Fruit fly (Drosophila melanogaster): ENCODE results near the gene Tbh.

DNA sequence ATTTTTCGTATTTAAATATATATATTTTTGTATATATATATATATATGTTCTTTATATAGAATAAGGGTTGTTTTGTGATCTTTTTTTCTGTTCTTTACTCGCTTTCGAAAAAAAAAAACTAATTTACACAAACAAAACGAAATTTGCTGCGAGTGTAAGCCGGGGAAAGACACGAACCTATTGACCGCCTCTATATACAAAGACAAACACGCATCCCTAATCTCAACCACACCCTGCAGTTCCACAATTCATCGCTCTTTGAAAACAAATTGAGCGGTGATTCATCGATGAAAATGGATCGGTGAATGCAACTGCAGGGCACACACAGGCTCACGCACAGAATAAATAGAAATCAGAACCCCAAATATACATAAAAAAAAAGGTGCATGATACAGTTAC is 43.4 kb downstream of the Tbh start:
- no peak for TF ChIP-seq Sin3A (optimal IDR thresholded peaks at IDR 0.05)
- no peak for TF ChIP-seq insv (optimal IDR thresholded peaks at IDR 0.05)
- no peak for TF ChIP-seq h (optimal IDR thresholded peaks at IDR 0.05)
- TF ChIP-seq Myc (optimal IDR thresholded peaks at IDR 0.05): no peak

All from Kc167 (cell line).